Fruit fly (Drosophila melanogaster) whole organism, embryonic: ENCODE data around the gene CG12116.

Source experiments
- ATbp ChIP-seq: fragments of 200-800 bp; sonication (Bioruptor generic); optimal IDR thresholded peaks from 2 replicates; lab custom pipeline; 2017; ENCODE audit warnings: missing biosample characterization, mild to moderate bottlenecking, missing genetic modification characterization, missing genetic modification reagents
- Atf-2 ChIP-seq: fragments of 200-800 bp; sonication (Bioruptor generic); optimal IDR thresholded peaks from 2 replicates; lab custom pipeline; 2016; ENCODE audit warnings: missing biosample characterization, missing genetic modification characterization
- CG10431 ChIP-seq: fragments of 200-800 bp; sonication (Bioruptor generic); optimal IDR thresholded peaks from 3 replicates; lab custom pipeline; 2018; ENCODE audit warnings: missing biosample characterization, mild to moderate bottlenecking, missing genetic modification characterization
- CG10462 ChIP-seq: fragments of 200-800 bp; sonication (Bioruptor generic); optimal IDR thresholded peaks from 2 replicates; lab custom pipeline; 2016; ENCODE audit warnings: missing biosample characterization, missing genetic modification characterization
- CG11560 ChIP-seq: fragments of 200-800 bp; sonication (Bioruptor generic); IDR thresholded peaks from 3 replicates; pipeline ENCODE4 v1.3.6; 2022; ENCODE audit warnings: missing biosample characterization, missing genetic modification characterization
- CG12219 ChIP-seq: fragments of 200-800 bp; sonication (Bioruptor generic); optimal IDR thresholded peaks from 3 replicates; lab custom pipeline; 2018; ENCODE audit warnings: missing biosample characterization, mild to moderate bottlenecking, missing genetic modification characterization
- CG12391 ChIP-seq: fragments of 200-800 bp; sonication (Bioruptor generic); optimal IDR thresholded peaks from 3 replicates; lab custom pipeline; 2018; ENCODE audit warnings: missing biosample characterization, mild to moderate bottlenecking, missing genetic modification characterization, moderate library complexity
- CG13123 ChIP-seq: fragments of 200-800 bp; sonication (Bioruptor generic); optimal IDR thresholded peaks from 2 replicates; lab custom pipeline; 2016; ENCODE audit warnings: missing biosample characterization, missing genetic modification characterization
- CG13287 ChIP-seq: fragments of 200-800 bp; sonication (Bioruptor generic); IDR thresholded peaks from 2 replicates; pipeline ENCODE4 v1.3.6; 2022; ENCODE audit warnings: missing biosample characterization, missing genetic modification characterization; ENCODE audit not compliant: partially characterized antibody
- CG13296 ChIP-seq: fragments of 200-800 bp; sonication (Bioruptor generic); optimal IDR thresholded peaks from 3 replicates; lab custom pipeline; 2018; ENCODE audit warnings: missing biosample characterization, mild to moderate bottlenecking, missing genetic modification characterization
- CG14667 ChIP-seq: fragments of 200-800 bp; sonication (Bioruptor generic); IDR thresholded peaks from 2 replicates; pipeline ENCODE4 v1.3.6; 2022; ENCODE audit warnings: missing biosample characterization, missing genetic modification characterization
- CG15073 ChIP-seq: fragments of 200-800 bp; sonication (Bioruptor generic); optimal IDR thresholded peaks from 2 replicates; lab custom pipeline; 2016; ENCODE audit warnings: missing biosample characterization, missing genetic modification characterization
- CG1602 ChIP-seq: fragments of 200-800 bp; sonication (Bioruptor generic); optimal IDR thresholded peaks from 3 replicates; lab custom pipeline; 2016; ENCODE audit warnings: missing biosample characterization, missing genetic modification characterization
- CG17186 ChIP-seq: fragments of 200-800 bp; sonication (Bioruptor generic); optimal IDR thresholded peaks from 3 replicates; lab custom pipeline; 2017; ENCODE audit warnings: missing biosample characterization, missing genetic modification reagents, missing genetic modification characterization
- CG18619 ChIP-seq: fragments of 200-800 bp; sonication (Bioruptor generic); optimal IDR thresholded peaks from 3 replicates; lab custom pipeline; 2017; ENCODE audit warnings: missing biosample characterization, mild to moderate bottlenecking, missing genetic modification characterization
- CG2129 ChIP-seq: fragments of 200-800 bp; sonication (Bioruptor generic); IDR thresholded peaks from 2 replicates; pipeline ENCODE4 v1.3.6; 2022; ENCODE audit warnings: missing biosample characterization, missing genetic modification characterization; ENCODE audit not compliant: partially characterized antibody
- CG2202 ChIP-seq: fragments of 200-800 bp; sonication (Bioruptor generic); optimal IDR thresholded peaks from 2 replicates; lab custom pipeline; 2018; ENCODE audit warnings: missing biosample characterization, mild to moderate bottlenecking, missing genetic modification characterization
- CG34422 ChIP-seq: fragments of 200-800 bp; sonication (Bioruptor generic); IDR thresholded peaks from 3 replicates; pipeline ENCODE4 v1.3.6; 2022; ENCODE audit warnings: missing biosample characterization, missing genetic modification characterization
- CG4328 ChIP-seq: fragments of 200-800 bp; sonication (Bioruptor generic); optimal IDR thresholded peaks from 3 replicates; lab custom pipeline; 2017; ENCODE audit warnings: missing biosample characterization, missing genetic modification reagents, missing genetic modification characterization
- CG43689 ChIP-seq: fragments of 200-800 bp; sonication (Bioruptor generic); IDR thresholded peaks from 2 replicates; pipeline ENCODE4 v1.3.6; 2022; ENCODE audit warnings: missing biosample characterization, missing genetic modification characterization
- CG4707 ChIP-seq: fragments of 200-800 bp; sonication (Bioruptor generic); optimal IDR thresholded peaks from 2 replicates; lab custom pipeline; 2018; ENCODE audit warnings: missing biosample characterization, mild to moderate bottlenecking, missing genetic modification characterization, moderate library complexity
- CG7271 ChIP-seq: fragments of 200-800 bp; sonication (Bioruptor generic); optimal IDR thresholded peaks from 2 replicates; lab custom pipeline; 2018; ENCODE audit warnings: missing biosample characterization, mild to moderate bottlenecking, missing genetic modification characterization, moderate library complexity
- CG7928 ChIP-seq: fragments of 200-800 bp; sonication (Bioruptor generic); optimal IDR thresholded peaks from 2 replicates; lab custom pipeline; 2017; ENCODE audit warnings: missing biosample characterization, mild to moderate bottlenecking, missing genetic modification characterization
- CG7963 ChIP-seq: fragments of 200-800 bp; sonication (Bioruptor generic); IDR thresholded peaks from 3 replicates; pipeline ENCODE4 v1.3.6; 2022; ENCODE audit warnings: missing biosample characterization, missing genetic modification characterization; ENCODE audit not compliant: partially characterized antibody
- CG8359 ChIP-seq: fragments of 200-800 bp; sonication (Bioruptor generic); optimal IDR thresholded peaks from 2 replicates; lab custom pipeline; 2017; ENCODE audit warnings: missing biosample characterization, mild to moderate bottlenecking, missing genetic modification characterization, borderline replicate concordance
- CG8765 ChIP-seq: fragments of 200-800 bp; sonication (Bioruptor generic); IDR thresholded peaks from 2 replicates; pipeline ENCODE4 v1.3.6; 2022; ENCODE audit warnings: missing biosample characterization, missing genetic modification characterization
- ERR ChIP-seq: fragments of 200-800 bp; sonication (Bioruptor generic); optimal IDR thresholded peaks from 2 replicates; lab custom pipeline; 2016; ENCODE audit warnings: missing biosample characterization, missing genetic modification characterization
- Fer1 ChIP-seq: fragments of 200-800 bp; sonication (Bioruptor generic); optimal IDR thresholded peaks from 2 replicates; lab custom pipeline; 2017; ENCODE audit warnings: missing biosample characterization, mild to moderate bottlenecking, missing genetic modification characterization
- HHEX ChIP-seq: fragments of 200-800 bp; sonication (Bioruptor generic); optimal IDR thresholded peaks from 3 replicates; lab custom pipeline; 2017; ENCODE audit warnings: missing biosample characterization, mild to moderate bottlenecking, missing genetic modification characterization, missing genetic modification reagents
- Hr3 ChIP-seq: fragments of 200-800 bp; sonication (Bioruptor generic); optimal IDR thresholded peaks from 3 replicates; lab custom pipeline; 2016; ENCODE audit warnings: missing biosample characterization, missing genetic modification characterization
- Max ChIP-seq: fragments of 200-800 bp; sonication (Bioruptor generic); optimal IDR thresholded peaks from 2 replicates; lab custom pipeline; 2016; ENCODE audit warnings: missing biosample characterization, mild to moderate bottlenecking, missing genetic modification characterization
- Neu2 ChIP-seq: fragments of 200-800 bp; sonication (Bioruptor generic); optimal IDR thresholded peaks from 3 replicates; lab custom pipeline; 2016; ENCODE audit warnings: missing biosample characterization, missing genetic modification characterization, borderline replicate concordance
- Nf-YC ChIP-seq: fragments of 200-800 bp; optimal IDR thresholded peaks from 3 replicates; lab custom pipeline; 2019; ENCODE audit warnings: missing biosample characterization, mild to moderate bottlenecking, missing genetic modification characterization, moderate library complexity
- Opbp ChIP-seq: fragments of 200-800 bp; sonication (Bioruptor generic); IDR thresholded peaks from 3 replicates; pipeline ENCODE4 v1.3.6; 2022; ENCODE audit warnings: missing biosample characterization, missing genetic modification characterization; ENCODE audit not compliant: partially characterized antibody
- PHDP ChIP-seq: fragments of 200-800 bp; sonication (Bioruptor generic); optimal IDR thresholded peaks from 3 replicates; lab custom pipeline; 2018; ENCODE audit warnings: missing biosample characterization, mild to moderate bottlenecking, missing genetic modification characterization, moderate library complexity
- Tbp ChIP-seq: fragments of >200 bp; optimal IDR thresholded peaks from 2 replicates; lab custom pipeline; 2018; ENCODE audit warnings: missing biosample characterization, missing genetic modification characterization
- bbx ChIP-seq: fragments of 200-800 bp; sonication (Bioruptor generic); IDR thresholded peaks from 2 replicates; pipeline ENCODE4 v1.3.6; 2022; ENCODE audit warnings: missing biosample characterization, missing genetic modification characterization; ENCODE audit not compliant: partially characterized antibody
- bsh ChIP-seq, 2 experiments: fragments of 200-800 bp; sonication (Bioruptor generic); optimal IDR thresholded peaks; 2 replicates each; lab custom pipeline; 2017 to 2018; ENCODE audit warnings: mild to moderate bottlenecking in 2 of 2, missing biosample characterization in 2 of 2, missing genetic modification characterization in 2 of 2, moderate library complexity in 1 of 2
- dysf ChIP-seq: fragments of 200-800 bp; sonication (Bioruptor generic); IDR thresholded peaks from 3 replicates; pipeline ENCODE4 v1.3.6; 2022; ENCODE audit warnings: missing biosample characterization, missing genetic modification characterization
- exex ChIP-seq: fragments of 200-800 bp; sonication (Bioruptor generic); optimal IDR thresholded peaks from 4 replicates; lab custom pipeline; 2018; ENCODE audit warnings: missing biosample characterization, mild to moderate bottlenecking, missing genetic modification characterization, moderate library complexity
- ftz-f1 ChIP-seq: fragments of 200-800 bp; sonication (Bioruptor generic); optimal IDR thresholded peaks from 2 replicates; lab custom pipeline; 2016; ENCODE audit warnings: missing biosample characterization, missing genetic modification characterization
- hbn ChIP-seq: fragments of 200-800 bp; sonication (Bioruptor generic); IDR thresholded peaks from 2 replicates; pipeline ENCODE4 v1.3.6; 2022; ENCODE audit warnings: missing biosample characterization, missing genetic modification characterization; ENCODE audit not compliant: partially characterized antibody
- nerfin-2 ChIP-seq: fragments of 200-800 bp; sonication (Bioruptor generic); IDR thresholded peaks from 2 replicates; pipeline ENCODE4 v1.3.6; 2022; ENCODE audit warnings: missing biosample characterization, missing genetic modification characterization; ENCODE audit not compliant: partially characterized antibody
- pita ChIP-seq: fragments of 200-800 bp; sonication (Bioruptor generic); optimal IDR thresholded peaks from 2 replicates; lab custom pipeline; 2017; ENCODE audit warnings: missing biosample characterization, mild to moderate bottlenecking, missing genetic modification characterization
- sc ChIP-seq, 3 experiments: fragments of >200 bp in 2 of 3; fragments of 200-800 bp in 1 of 3; sonication (Bioruptor generic) in 1 of 3; optimal IDR thresholded peaks; 2 replicates in 2 of 3; 3 replicates in 1 of 3; lab custom pipeline; 2017; ENCODE audit warnings: mild to moderate bottlenecking in 1 of 3, missing biosample characterization in 1 of 3, missing genetic modification characterization in 1 of 3, missing genetic modification reagents in 1 of 3
- sima ChIP-seq: fragments of 200-800 bp; sonication (Bioruptor generic); optimal IDR thresholded peaks from 2 replicates; lab custom pipeline; 2016; ENCODE audit warnings: missing biosample characterization, missing genetic modification characterization
- sna ChIP-seq: fragments of 200-800 bp; sonication (Bioruptor generic); IDR thresholded peaks from 2 replicates; pipeline ENCODE4 v1.3.6; 2022; ENCODE audit warnings: missing biosample characterization, missing genetic modification characterization; ENCODE audit not compliant: partially characterized antibody
- ttk ChIP-seq: fragments of 200-800 bp; sonication (Bioruptor generic); IDR thresholded peaks from 2 replicates; pipeline ENCODE4 v2.1.2; 2022; ENCODE audit warnings: missing biosample characterization, missing genetic modification characterization
- z ChIP-seq: fragments of 200-800 bp; sonication (Bioruptor generic); IDR thresholded peaks from 3 replicates; pipeline ENCODE4 v1.3.6; 2022; ENCODE audit warnings: missing biosample characterization, missing genetic modification characterization

The CG12116 gene

DNA sequence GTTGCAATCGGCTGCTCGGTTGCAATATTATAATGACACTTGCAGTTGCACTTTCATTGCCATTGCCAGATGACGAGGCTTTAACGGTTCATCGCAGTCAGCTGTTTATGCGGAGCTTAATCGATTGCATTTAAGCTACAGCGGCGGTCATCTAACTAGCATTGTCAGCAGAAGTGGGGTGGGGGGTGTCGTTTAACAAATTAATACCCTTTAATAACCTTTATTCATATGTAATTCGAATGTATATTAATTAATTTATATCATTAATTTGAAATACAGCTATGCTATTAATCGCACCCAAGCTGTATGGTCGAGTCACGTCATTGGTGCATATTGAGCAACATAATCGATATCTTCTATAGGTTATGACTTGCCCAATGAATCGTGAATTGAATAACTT is 24.0 kb upstream of the CG12116 start (continued):
- no peak for TF ChIP-seq CG13287 (GFP tag; lab: Robert Waterston, UW)
- no peak for TF ChIP-seq CG7928 (GFP tag; lab: Kevin White, UChicago)
- TF ChIP-seq CG12391 (tag; lab: Kevin White, UChicago): peak; percentile 78
- peak; percentile 43 for TF ChIP-seq Hr3
- no peak for TF ChIP-seq Opbp
- TF ChIP-seq CG4328 (GFP tag; lab: Kevin White, UChicago): peak; percentile 21
- TF ChIP-seq pita (GFP tag; lab: Kevin White, UChicago): no peak
- no peak for TF ChIP-seq bbx
- no peak for TF ChIP-seq ftz-f1 (GFP tag; lab: Kevin White, UChicago)
- TF ChIP-seq Neu2: no peak
- peak; percentile 41 for TF ChIP-seq CG13123
- peak; percentile 62 for TF ChIP-seq Fer1 (GFP tag; lab: Kevin White, UChicago)
- TF ChIP-seq HHEX: peak; percentile 74
- no peak for TF ChIP-seq sna (GFP tag; lab: Robert Waterston, UW)
- no peak for TF ChIP-seq exex (tag; lab: Kevin White, UChicago)
- peak; percentile 35 for TF ChIP-seq Nf-YC (tag; lab: Kevin White, UChicago)
- peak; percentile 47 for TF ChIP-seq CG10462 (GFP tag; lab: Kevin White, UChicago)
- no peak for TF ChIP-seq z
- TF ChIP-seq nerfin-2 (GFP tag; lab: Robert Waterston, UW): no peak
- TF ChIP-seq sima (GFP tag; lab: Kevin White, UChicago): no peak
- peak; percentile 25 for TF ChIP-seq CG7271
- TF ChIP-seq CG14667 (GFP tag; lab: Robert Waterston, UW): peak; percentile 59
- TF ChIP-seq CG10431 (GFP tag; lab: Kevin White, UChicago): peak; percentile 16
- TF ChIP-seq CG1602 (GFP tag; lab: Kevin White, UChicago): peak; percentile 47
- TF ChIP-seq sc (optimal IDR thresholded peaks at IDR 0.05; lab: Kevin White, UChicago): no peak
- peak; percentile 59 for TF ChIP-seq sc (GFP tag; optimal IDR thresholded peaks at IDR 0.05; lab: Kevin White, UChicago)
- TF ChIP-seq CG8359 (GFP tag; lab: Kevin White, UChicago): peak; percentile 59
- TF ChIP-seq dysf: peak; percentile 83
- peak; percentile 83 for TF ChIP-seq ATbp
- TF ChIP-seq CG11560 (tag; lab: Robert Waterston, UW): 0 out of 3 replicates have a peak, but pooled peaks have one; percentile 37
- TF ChIP-seq CG4707 (GFP tag; lab: Kevin White, UChicago): peak; percentile 49
- TF ChIP-seq CG2129 (GFP tag; lab: Robert Waterston, UW): no peak
- TF ChIP-seq CG18619 (GFP tag; lab: Kevin White, UChicago): peak; percentile 57
- TF ChIP-seq CG8765: peak; percentile 45; the same call in 1 of the 2 replicates
- peak in 1 of 2 experiments; percentile 85 for TF ChIP-seq bsh (GFP tag; optimal IDR thresholded peaks at IDR 0.05; lab: Kevin White, UChicago)
- TF ChIP-seq PHDP (tag; lab: Kevin White, UChicago): peak; percentile 74
- TF ChIP-seq Atf-2: no peak
- TF ChIP-seq CG2202 (tag; lab: Kevin White, UChicago): no peak
- no peak for TF ChIP-seq CG17186 (GFP tag; lab: Kevin White, UChicago)
- peak; percentile 46 for TF ChIP-seq Max
- peak; percentile 66 for TF ChIP-seq CG13296 (GFP tag; lab: Kevin White, UChicago)
- TF ChIP-seq ttk (GFP tag; lab: Robert Waterston, UW): peak; percentile 90
- TF ChIP-seq CG7963 (GFP tag; lab: Robert Waterston, UW): no peak
- TF ChIP-seq CG34422: peak; percentile 88
- TF ChIP-seq hbn (GFP tag; lab: Robert Waterston, UW): no peak
- TF ChIP-seq CG43689 (GFP tag; lab: Robert Waterston, UW): peak; percentile 39; the same call in 1 of the 2 replicates
- no peak for TF ChIP-seq CG15073
- TF ChIP-seq CG12219 (GFP tag; lab: Kevin White, UChicago): peak; percentile 74
- no peak for TF ChIP-seq ERR (GFP tag; lab: Kevin White, UChicago)
- no peak for TF ChIP-seq Tbp (GFP tag; lab: Kevin White, UChicago)
